Fruit fly (Drosophila melanogaster) whole organism, pupa: ENCODE results near the gene CG2182.

Experiments used
- CG10348 ChIP-seq: fragments of 200-800 bp; sonication (Bioruptor generic); IDR thresholded peaks from 2 replicates; pipeline ENCODE4 v1.3.6; 2022; ENCODE audit warnings: missing biosample characterization, missing genetic modification characterization
- CG12605 ChIP-seq: fragments of 200-800 bp; sonication (Bioruptor generic); IDR thresholded peaks from 2 replicates; pipeline ENCODE4 v1.3.6; 2022; ENCODE audit warnings: missing biosample characterization, missing genetic modification characterization
- CG13204 ChIP-seq: fragments of 200-800 bp; sonication (Bioruptor generic); optimal IDR thresholded peaks from 2 replicates; lab custom pipeline; 2018; ENCODE audit warnings: missing biosample characterization, mild to moderate bottlenecking, missing genetic modification characterization, moderate library complexity
- CG14655 ChIP-seq: fragments of 200-800 bp; sonication (Bioruptor generic); optimal IDR thresholded peaks from 3 replicates; lab custom pipeline; 2017; ENCODE audit warnings: mild to moderate bottlenecking, missing biosample characterization, missing genetic modification reagents, missing genetic modification characterization
- CG15710 ChIP-seq: fragments of 200-800 bp; sonication (Bioruptor generic); optimal IDR thresholded peaks from 2 replicates; lab custom pipeline; 2018; ENCODE audit warnings: missing biosample characterization, mild to moderate bottlenecking, missing genetic modification characterization, moderate library complexity
- CG17806 ChIP-seq: fragments of 200-800 bp; sonication (Bioruptor generic); optimal IDR thresholded peaks from 2 replicates; lab custom pipeline; 2018; ENCODE audit warnings: missing biosample characterization, mild to moderate bottlenecking, missing genetic modification characterization, moderate library complexity
- CG32121 ChIP-seq: fragments of 200-800 bp; sonication (Bioruptor generic); IDR thresholded peaks from 2 replicates; pipeline ENCODE4 v1.3.6; 2022; ENCODE audit warnings: missing biosample characterization, missing genetic modification characterization
- CG34367 ChIP-seq: fragments of 200-800 bp; sonication (Bioruptor generic); optimal IDR thresholded peaks from 2 replicates; lab custom pipeline; 2018; ENCODE audit warnings: missing biosample characterization, mild to moderate bottlenecking, missing genetic modification characterization
- CG4496 ChIP-seq: fragments of 200-800 bp; sonication (Bioruptor generic); IDR thresholded peaks from 3 replicates; pipeline ENCODE4 v1.3.6; 2022; ENCODE audit warnings: missing biosample characterization, missing genetic modification characterization
- CG8159 ChIP-seq: fragments of 200-800 bp; sonication (Bioruptor generic); optimal IDR thresholded peaks from 3 replicates; lab custom pipeline; 2018; ENCODE audit warnings: missing biosample characterization, mild to moderate bottlenecking, missing genetic modification characterization, moderate library complexity
- CG8301 ChIP-seq: fragments of 200-800 bp; sonication (Bioruptor generic); optimal IDR thresholded peaks from 2 replicates; lab custom pipeline; 2018; ENCODE audit warnings: missing biosample characterization, mild to moderate bottlenecking, missing genetic modification characterization
- CG9948 ChIP-seq: fragments of 200-800 bp; sonication (Bioruptor generic); optimal IDR thresholded peaks from 2 replicates; lab custom pipeline; 2018; ENCODE audit warnings: missing biosample characterization, mild to moderate bottlenecking, missing genetic modification characterization, moderate library complexity
- D1 ChIP-seq: fragments of 200-800 bp; sonication (Bioruptor generic); optimal IDR thresholded peaks from 2 replicates; lab custom pipeline; 2018; ENCODE audit warnings: missing biosample characterization, mild to moderate bottlenecking, missing genetic modification characterization, moderate library complexity
- EcR ChIP-seq: fragments of 200-800 bp; sonication (Bioruptor generic); optimal IDR thresholded peaks from 3 replicates; lab custom pipeline; 2019; ENCODE audit warnings: missing biosample characterization, missing genetic modification characterization, mild to moderate bottlenecking, moderate library complexity, missing genetic modification reagents
- Ets98B ChIP-seq: fragments of 200-800 bp; sonication (Bioruptor generic); IDR thresholded peaks from 2 replicates; pipeline ENCODE4 v1.3.6; 2022; ENCODE audit warnings: missing biosample characterization, missing genetic modification characterization
- Pif1A ChIP-seq: fragments of 200-800 bp; sonication (Bioruptor generic); optimal IDR thresholded peaks from 3 replicates; lab custom pipeline; 2016; ENCODE audit warnings: missing biosample characterization, missing genetic modification characterization
- Pif1B ChIP-seq: fragments of 200-800 bp; sonication (Bioruptor generic); optimal IDR thresholded peaks from 3 replicates; lab custom pipeline; 2016; ENCODE audit warnings: missing biosample characterization, missing genetic modification characterization
- Snoo ChIP-seq: fragments of 200-800 bp; sonication (Bioruptor generic); optimal IDR thresholded peaks from 3 replicates; lab custom pipeline; 2017; ENCODE audit warnings: missing biosample characterization, mild to moderate bottlenecking, missing genetic modification characterization, inconsistent platforms
- fd96Ca ChIP-seq: fragments of 200-800 bp; sonication (Bioruptor generic); IDR thresholded peaks from 3 replicates; pipeline ENCODE4 v1.3.6; 2022; ENCODE audit warnings: missing biosample characterization, missing genetic modification characterization
- gl ChIP-seq: fragments of 200-800 bp; sonication (Bioruptor generic); optimal IDR thresholded peaks from 2 replicates; lab custom pipeline; 2018; ENCODE audit warnings: missing biosample characterization, mild to moderate bottlenecking, missing genetic modification characterization
- rn ChIP-seq: fragments of 200-800 bp; sonication (Bioruptor generic); IDR thresholded peaks from 2 replicates; pipeline ENCODE4 v1.3.6; 2022; ENCODE audit warnings: missing biosample characterization, missing genetic modification characterization

The CG2182 gene

DNA sequence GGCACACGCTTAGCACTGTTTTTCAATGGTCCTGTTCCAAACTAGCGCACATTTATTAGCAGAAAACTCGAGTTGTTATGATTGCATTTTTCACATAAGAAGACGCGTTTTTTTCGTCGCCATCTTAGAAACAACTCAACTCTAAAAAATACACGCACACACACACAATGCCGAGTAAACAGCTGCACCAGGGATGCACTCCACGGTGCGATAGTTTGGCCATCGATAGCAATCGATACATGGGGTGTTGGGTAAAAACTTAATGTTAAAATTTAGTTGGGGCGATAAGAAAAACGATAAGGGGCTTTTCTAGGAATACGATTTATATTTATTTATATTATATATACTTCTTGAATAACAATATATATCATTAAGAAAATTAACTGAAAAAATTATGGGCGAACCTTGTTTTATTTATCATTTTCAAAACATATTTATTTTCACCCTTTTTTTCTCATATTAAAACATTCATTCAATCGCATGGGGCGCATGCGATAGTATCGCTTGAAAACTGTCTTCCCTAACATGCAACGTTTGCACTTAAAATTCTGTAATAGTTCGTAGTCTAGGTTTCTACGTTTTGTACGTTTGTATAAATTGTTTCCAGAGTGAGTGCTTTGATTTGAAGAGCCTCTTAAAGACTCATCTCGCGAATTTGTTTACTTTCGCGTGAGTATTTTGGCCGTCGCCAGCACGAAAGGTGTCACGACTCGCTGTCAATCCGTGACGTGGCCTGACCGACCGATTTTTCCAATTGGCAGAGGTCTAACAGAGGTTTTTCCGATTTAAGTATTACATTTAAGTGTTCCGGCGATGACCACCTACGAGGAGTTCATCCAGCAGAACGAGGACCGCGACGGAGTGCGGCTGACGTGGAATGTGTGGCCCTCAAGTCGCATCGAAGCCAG, 10.9 kb downstream of the CG2182 start, which contains the start of the genes MTA1-like and Sec23:
MTA1-like (minus strand) TSS at position 170 of the 908 bp plus-strand sequence.
Sec23 (plus strand) TSS at position 497 of the 908 bp plus-strand sequence.
- TF ChIP-seq CG17806 (tag; lab: Kevin White, UChicago) (peak; percentile 22), CG34367 (no peak), CG32121 (GFP tag; lab: Robert Waterston, UW) (no peak), gl (no peak), CG8159 (tag; lab: Kevin White, UChicago) (peak; percentile 63), CG13204 (no peak), D1 (tag; lab: Kevin White, UChicago) (no peak), CG4496 (GFP tag; lab: Robert Waterston, UW) (peak; percentile 47; the same call in 1 of the 3 replicates), CG9948 (peak; percentile 33), Ets98B (GFP tag; lab: Robert Waterston, UW) (no peak; the same call in 1 of the 2 replicates), rn (GFP tag; lab: Robert Waterston, UW) (no peak), Pif1B (GFP tag; lab: Kevin White, UChicago) (peak; percentile 61), CG15710 (peak; percentile 44), fd96Ca (GFP tag; lab: Robert Waterston, UW) (peak; percentile 13; the same call in 2 of the 3 replicates), CG8301 (tag; lab: Kevin White, UChicago) (peak; percentile 9), Snoo (tag; lab: Kevin White, UChicago) (peak; percentile 39), CG12605 (no peak), Pif1A (GFP tag; lab: Kevin White, UChicago) (peak; percentile 43), CG10348 (GFP tag; lab: Robert Waterston, UW) (no peak), EcR (GFP tag; lab: Kevin White, UChicago) (no peak), CG14655 (GFP tag; lab: Kevin White, UChicago) (no peak)

DNA sequence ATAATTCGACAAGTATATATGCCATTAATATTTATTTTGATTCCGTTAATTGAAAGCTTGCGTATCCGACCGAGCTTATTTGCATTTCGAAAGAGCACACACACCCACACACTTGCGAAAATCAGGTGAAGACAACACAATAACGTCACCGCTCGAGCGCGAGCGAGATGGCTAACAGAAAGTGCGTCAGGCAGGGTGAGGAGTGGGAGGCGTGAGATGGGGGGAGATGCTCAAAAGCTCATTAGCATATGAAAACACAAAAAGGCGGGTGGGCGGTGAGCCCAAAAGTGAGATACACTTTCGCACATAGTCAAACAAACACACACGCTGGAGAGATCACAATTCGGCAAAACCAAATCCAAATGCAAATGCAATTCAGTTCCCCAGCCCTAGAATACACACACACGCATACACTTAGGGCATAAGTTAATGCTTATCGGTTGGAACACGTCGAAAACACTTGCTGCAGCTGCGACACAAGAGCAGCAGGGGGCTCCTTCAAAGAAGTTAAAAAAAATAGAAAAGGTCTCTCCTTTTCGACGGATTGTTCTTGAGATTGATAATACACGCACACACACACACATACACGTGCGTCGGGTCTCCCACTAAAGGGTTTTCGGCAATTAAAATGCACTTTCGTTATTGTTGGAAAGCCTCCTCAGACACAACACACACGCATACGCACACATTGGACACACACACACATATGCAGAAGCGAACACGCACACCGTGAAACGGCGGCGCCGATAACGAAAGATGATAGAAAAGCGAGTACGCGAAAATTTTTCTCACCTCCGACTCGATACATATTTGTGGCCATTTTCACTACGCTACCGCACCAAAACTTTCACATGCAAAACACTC, 11.8 kb downstream of the CG2182 start:
- TF ChIP-seq EcR (GFP tag; lab: Kevin White, UChicago): no peak
- 0 out of 2 replicates have a peak, but pooled peaks have one; percentile 41 for TF ChIP-seq CG32121 (GFP tag; lab: Robert Waterston, UW)
- 0 out of 3 replicates have a peak, but pooled peaks have one; percentile 21 for TF ChIP-seq CG4496 (GFP tag; lab: Robert Waterston, UW)
- no peak for TF ChIP-seq Snoo (tag; lab: Kevin White, UChicago)
- TF ChIP-seq D1 (tag; lab: Kevin White, UChicago): no peak

DNA sequence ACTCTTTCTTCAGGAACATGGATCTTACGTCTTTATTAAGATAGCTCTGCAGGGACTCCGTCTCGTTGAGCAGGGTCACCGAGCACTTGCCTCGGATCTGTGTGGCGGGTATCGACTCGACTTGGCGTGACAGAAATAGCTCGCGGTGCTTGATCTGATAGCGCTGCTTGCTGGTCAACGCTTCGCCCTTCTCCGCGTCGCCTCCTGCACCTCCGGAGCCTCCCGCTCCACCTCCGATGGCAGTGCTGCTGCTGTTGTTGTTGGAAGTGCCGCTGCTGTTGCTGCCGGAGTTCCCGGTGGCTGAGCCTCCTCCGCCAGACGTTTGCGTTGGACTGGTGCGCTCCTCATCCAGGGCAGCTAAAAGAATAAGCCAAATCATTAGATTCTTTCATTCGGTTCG, 16.3 kb downstream of the CG2182 start:
- no peak for TF ChIP-seq CG32121 (GFP tag; lab: Robert Waterston, UW)
- TF ChIP-seq Pif1A (GFP tag; lab: Kevin White, UChicago): no peak
- peak; percentile 8 for TF ChIP-seq EcR (GFP tag; lab: Kevin White, UChicago)
- no peak for TF ChIP-seq CG9948
- TF ChIP-seq CG8159 (tag; lab: Kevin White, UChicago): no peak
- TF ChIP-seq CG14655 (GFP tag; lab: Kevin White, UChicago): no peak
- TF ChIP-seq CG10348 (GFP tag; lab: Robert Waterston, UW): no peak

DNA sequence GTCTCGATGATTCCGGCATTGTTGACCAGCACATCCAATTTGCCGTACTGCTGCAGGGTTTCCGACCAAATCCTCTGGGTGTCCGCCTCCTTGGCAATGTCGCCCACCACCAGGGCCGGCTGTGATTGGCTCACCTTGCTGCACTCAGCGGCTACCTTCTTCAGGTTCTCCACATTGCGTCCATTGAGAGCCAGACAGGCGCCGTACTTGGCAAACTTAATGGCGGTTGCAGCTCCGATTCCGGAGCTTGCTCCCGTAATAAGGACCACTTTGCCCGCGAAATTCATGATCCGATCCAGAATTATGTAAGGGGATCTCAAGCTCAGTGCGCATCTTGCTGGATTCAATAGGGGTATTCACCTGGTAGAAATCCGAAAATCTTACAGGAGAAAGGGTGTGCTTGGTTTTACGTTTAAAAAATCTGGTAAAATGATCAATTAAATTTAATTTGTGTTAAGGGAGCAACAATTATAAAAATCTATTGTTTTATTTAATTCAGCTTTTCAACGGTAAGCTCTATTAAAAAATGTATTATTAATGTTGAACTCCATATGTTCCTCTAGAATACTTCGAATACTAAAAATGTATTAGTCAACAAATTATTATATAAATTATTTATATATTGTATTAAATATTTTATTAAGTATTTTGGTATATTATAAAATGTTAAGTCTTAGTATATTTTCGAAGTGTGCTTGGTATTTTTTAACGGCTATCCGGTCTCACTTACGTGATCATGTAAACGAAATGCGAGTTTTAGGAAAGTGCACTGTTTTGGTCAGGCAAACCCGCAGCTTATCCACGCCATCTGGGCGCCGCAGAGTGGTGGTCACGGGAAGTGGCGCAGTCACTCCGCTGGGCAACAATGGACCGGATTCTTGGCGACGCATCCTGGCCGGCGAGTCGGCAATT, 22.9 kb downstream of the CG2182 start, which contains the start of the genes CG31548 and CG12170:
CG31548 (minus strand) TSS at position 334 of the 912 bp plus-strand sequence.
CG12170 (plus strand) TSS at position 716 of the 912 bp plus-strand sequence.
- 0 out of 3 replicates have a peak, but pooled peaks have one; percentile 6 for TF ChIP-seq fd96Ca (GFP tag; lab: Robert Waterston, UW)
- TF ChIP-seq CG17806 (tag; lab: Kevin White, UChicago): peak; percentile 48
- TF ChIP-seq Pif1A (GFP tag; lab: Kevin White, UChicago): no peak
- no peak for TF ChIP-seq rn (GFP tag; lab: Robert Waterston, UW)
- no peak for TF ChIP-seq CG14655 (GFP tag; lab: Kevin White, UChicago)
- TF ChIP-seq CG15710: peak; percentile 34
- peak; percentile 27 for TF ChIP-seq Snoo (tag; lab: Kevin White, UChicago)
- no peak for TF ChIP-seq CG13204
- TF ChIP-seq CG8301 (tag; lab: Kevin White, UChicago): no peak
- peak; percentile 12; the same call in 1 of the 2 replicates for TF ChIP-seq CG12605

DNA sequence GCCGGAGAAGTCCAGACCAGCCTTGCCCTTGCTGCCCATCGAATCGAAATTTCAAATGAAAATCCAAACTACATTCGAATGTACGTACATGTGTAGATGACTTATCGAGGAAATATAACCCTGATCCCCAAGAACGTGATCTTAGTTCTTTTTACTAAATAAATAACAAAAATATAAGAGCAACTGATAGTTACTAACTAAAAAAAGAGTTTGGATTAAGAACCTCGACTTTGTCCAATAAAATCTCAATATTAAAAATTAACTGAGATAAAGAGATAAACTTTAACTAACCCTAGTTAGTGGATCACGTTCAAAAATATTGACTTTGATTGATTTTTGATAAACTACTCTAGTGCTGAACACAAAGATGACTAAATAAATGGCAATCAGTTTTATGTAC, 24.2 kb downstream of the CG2182 start, which contains the start of gene CG31546:
CG31546 (minus strand) TSS at position 101 of the 400 bp plus-strand sequence.
- no peak for TF ChIP-seq CG17806 (tag; lab: Kevin White, UChicago)
- TF ChIP-seq D1 (tag; lab: Kevin White, UChicago): no peak
- TF ChIP-seq EcR (GFP tag; lab: Kevin White, UChicago): no peak
- TF ChIP-seq, all 21 proteins: peak for 0
